Worm (Caenorhabditis elegans) whole organism, late embryonic: Measurements from ENCODE around the gene T01B7.9.

ENCODE experiments used
- C08G9.2 ChIP-seq: sonication (generic microtip); optimal IDR thresholded peaks from 2 replicates; lab custom pipeline; 2016; ENCODE audit warnings: mild to moderate bottlenecking, missing genetic modification characterization, moderate library complexity, missing compliant biosample characterization
- C38D4.7 ChIP-seq: fragments of 200-800 bp; sonication (Bioruptor generic); optimal IDR thresholded peaks from 2 replicates; lab custom pipeline; 2018; ENCODE audit warnings: mild to moderate bottlenecking, missing genetic modification characterization, moderate library complexity, missing compliant biosample characterization
- F13H6.1 ChIP-seq: sonication (generic microtip); optimal IDR thresholded peaks from 2 replicates; lab custom pipeline; 2016; ENCODE audit warnings: missing genetic modification characterization, missing compliant biosample characterization
- K02D7.2 ChIP-seq: sonication (generic microtip); optimal IDR thresholded peaks from 2 replicates; lab custom pipeline; 2017; ENCODE audit warnings: mild to moderate bottlenecking, missing genetic modification characterization, missing compliant biosample characterization
- K09A11.1 ChIP-seq: sonication (generic microtip); optimal IDR thresholded peaks from 2 replicates; lab custom pipeline; 2017; ENCODE audit warnings: antibody characterized with exemption, mild to moderate bottlenecking, missing genetic modification characterization, missing compliant biosample characterization; ENCODE audit not compliant: insufficient read depth
- ahr-1 ChIP-seq: sonication (generic microtip); optimal IDR thresholded peaks from 2 replicates; lab custom pipeline; 2016; ENCODE audit warnings: missing genetic modification characterization, missing compliant biosample characterization
- ama-1 ChIP-seq: fragments of 150-350 bp; optimal IDR thresholded peaks from 2 replicates; lab custom pipeline; 2014
- ceh-18 ChIP-seq: sonication (generic microtip); optimal IDR thresholded peaks from 2 replicates; lab custom pipeline; 2016; ENCODE audit warnings: missing genetic modification characterization, missing compliant biosample characterization
- ceh-2 ChIP-seq: sonication (generic microtip); optimal IDR thresholded peaks from 2 replicates; lab custom pipeline; 2016; ENCODE audit warnings: missing genotype, missing genetic modification characterization, missing compliant biosample characterization
- ceh-22 ChIP-seq: sonication (generic microtip); optimal IDR thresholded peaks from 2 replicates; lab custom pipeline; 2017; ENCODE audit warnings: missing biosample characterization, missing genetic modification characterization
- ceh-30 ChIP-seq: fragments of 150-350 bp; optimal IDR thresholded peaks from 2 replicates; lab custom pipeline; 2014; ENCODE audit warnings: missing biosample characterization, missing genetic modification characterization
- ceh-34 ChIP-seq: sonication (generic microtip); optimal IDR thresholded peaks from 2 replicates; lab custom pipeline; 2016; ENCODE audit warnings: mild to moderate bottlenecking, missing genetic modification characterization, missing compliant biosample characterization
- ceh-9 ChIP-seq: sonication (generic microtip); optimal IDR thresholded peaks from 2 replicates; lab custom pipeline; 2016; ENCODE audit warnings: mild to moderate bottlenecking, missing genetic modification characterization, inconsistent platforms, missing compliant biosample characterization
- dmd-4 ChIP-seq: sonication (generic microtip); optimal IDR thresholded peaks from 2 replicates; lab custom pipeline; 2016; ENCODE audit warnings: borderline replicate concordance, missing genetic modification characterization, missing compliant biosample characterization
- elt-2 ChIP-seq: sonication (generic microtip); optimal IDR thresholded peaks from 2 replicates; lab custom pipeline; 2016; ENCODE audit warnings: missing genetic modification reagents, missing genetic modification characterization, missing compliant biosample characterization
- elt-4 ChIP-seq: sonication (generic microtip); optimal IDR thresholded peaks from 2 replicates; lab custom pipeline; 2016; ENCODE audit warnings: missing genetic modification characterization, missing compliant biosample characterization
- fax-1 ChIP-seq: sonication (generic microtip); optimal IDR thresholded peaks from 2 replicates; lab custom pipeline; 2016; ENCODE audit warnings: missing genotype, missing genetic modification characterization, missing compliant biosample characterization
- fkh-10 ChIP-seq: fragments of 150-350 bp; optimal IDR thresholded peaks from 2 replicates; lab custom pipeline; 2014; ENCODE audit warnings: missing biosample characterization, missing genetic modification reagents, missing genetic modification characterization
- hlh-13 ChIP-seq: fragments of 200-800 bp; sonication (Bioruptor generic); optimal IDR thresholded peaks from 2 replicates; lab custom pipeline; 2018; ENCODE audit warnings: mild to moderate bottlenecking, missing genetic modification characterization, missing compliant biosample characterization
- hlh-15 ChIP-seq: sonication (generic microtip); optimal IDR thresholded peaks from 2 replicates; lab custom pipeline; 2016; ENCODE audit warnings: missing genetic modification characterization, missing compliant biosample characterization
- hlh-30 ChIP-seq: sonication (generic microtip); optimal IDR thresholded peaks from 2 replicates; lab custom pipeline; 2017; ENCODE audit warnings: antibody characterized with exemption, missing genetic modification characterization, missing compliant biosample characterization; ENCODE audit not compliant: insufficient read depth
- hlh-8 ChIP-seq: sonication (generic microtip); optimal IDR thresholded peaks from 2 replicates; lab custom pipeline; 2016; ENCODE audit warnings: missing genotype, missing genetic modification characterization, missing compliant biosample characterization
- lin-11 ChIP-seq: fragments of 200-800 bp; sonication (Bioruptor generic); optimal IDR thresholded peaks from 2 replicates; lab custom pipeline; 2018; ENCODE audit warnings: mild to moderate bottlenecking, missing genetic modification characterization, missing compliant biosample characterization
- nfya-1 ChIP-seq: sonication (generic microtip); optimal IDR thresholded peaks from 2 replicates; lab custom pipeline; 2017; ENCODE audit warnings: missing genetic modification characterization, mild to moderate bottlenecking, missing compliant biosample characterization, antibody characterized with exemption, moderate library complexity
- nhr-11 ChIP-seq: fragments of 150-350 bp; optimal IDR thresholded peaks from 2 replicates; lab custom pipeline; 2014; ENCODE audit warnings: missing biosample characterization, missing genetic modification characterization
- nhr-232 ChIP-seq: sonication (generic microtip); optimal IDR thresholded peaks from 2 replicates; lab custom pipeline; 2016; ENCODE audit warnings: missing genetic modification characterization, missing compliant biosample characterization
- pax-1 ChIP-seq: fragments of 150-350 bp; optimal IDR thresholded peaks from 2 replicates; lab custom pipeline; 2014; ENCODE audit warnings: missing biosample characterization, missing genetic modification characterization
- pha-4 ChIP-seq: fragments of 150-350 bp; optimal IDR thresholded peaks from 2 replicates; lab custom pipeline; 2018; ENCODE audit warnings: missing biosample characterization, missing genetic modification reagents, missing genetic modification characterization
- sdc-2 ChIP-seq: sonication (generic microtip); optimal IDR thresholded peaks from 2 replicates; lab custom pipeline; 2016; ENCODE audit warnings: missing genotype, missing genetic modification characterization, missing compliant biosample characterization
- sox-2 ChIP-seq: fragments of 200-800 bp; sonication (Bioruptor generic); IDR thresholded peaks from 2 replicates; pipeline ENCODE4 v1.3.6; 2022; ENCODE audit warnings: missing genetic modification reagents, missing genetic modification characterization, missing compliant biosample characterization
- ttx-3 ChIP-seq: sonication (generic microtip); optimal IDR thresholded peaks from 2 replicates; lab custom pipeline; 2016; ENCODE audit warnings: missing genetic modification reagents, missing genetic modification characterization, missing compliant biosample characterization
- unc-3 ChIP-seq, 2 experiments: fragments of 200-800 bp in 1 of 2; sonication (Bioruptor generic) in 1 of 2; sonication (generic microtip) in 1 of 2; conservative IDR thresholded peaks in 1 of 2; optimal IDR thresholded peaks in 1 of 2; 2 replicates each; pipeline versions ENCODE4 v1.3.6 to Lab custom; 2016 to 2022; ENCODE audit warnings: missing compliant biosample characterization in 2 of 2, missing genetic modification characterization in 2 of 2, missing genetic modification reagents in 1 of 2
- unc-42 ChIP-seq: sonication (generic microtip); optimal IDR thresholded peaks from 2 replicates; lab custom pipeline; 2016; ENCODE audit warnings: missing genotype, missing genetic modification characterization, missing compliant biosample characterization
- zip-5 ChIP-seq: sonication (generic microtip); optimal IDR thresholded peaks from 2 replicates; lab custom pipeline; 2016; ENCODE audit warnings: missing genetic modification characterization, missing compliant biosample characterization

Gene T01B7.9

DNA sequence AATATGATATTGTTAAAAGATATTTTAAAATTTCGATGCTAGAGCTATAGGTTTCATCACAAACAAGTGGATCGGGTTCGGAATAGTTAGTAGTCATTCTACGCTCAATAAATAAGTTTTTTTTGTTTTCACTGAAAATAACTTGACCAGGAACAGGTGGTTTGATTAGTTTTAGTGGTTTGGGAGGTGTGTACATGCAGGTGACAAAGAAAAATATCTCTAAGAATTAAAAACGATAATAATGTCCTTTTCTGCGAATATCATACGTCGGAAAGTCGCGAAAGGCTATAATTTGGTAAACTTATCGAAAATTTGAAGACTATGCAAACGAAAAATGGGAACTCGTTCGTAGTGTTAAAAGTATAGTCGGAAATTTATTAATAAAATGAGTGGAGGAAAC, 16.3 kb downstream of the T01B7.9 start, which contains the start of gene srg-15:
Gene srg-15, minus strand, starts transcription at position 101 of the 400 bp plus-strand sequence.
- TF ChIP-seq ceh-2 (no peak), pha-4 (tag; lab: Kevin White, UChicago) (no peak), fkh-10 (GFP tag; lab: Kevin White, UChicago) (no peak), elt-2 (tag; lab: Kevin White, UChicago) (no peak), ttx-3 (tag; lab: Kevin White, UChicago) (no peak), nfya-1 (tag; lab: Kevin White, UChicago) (no peak)

ce11 chrII:8707024-8707423, 19.6 kb downstream of the T01B7.9 start, which contains the start of gene cup-16:
TSS of gene cup-16 (plus strand) at chrII:8707155.
- TF ChIP-seq pax-1 (no peak), ceh-30 (tag; lab: Kevin White, UChicago) (no peak), unc-42 (no peak), C08G9.2 (tag; lab: Kevin White, UChicago) (no peak), lin-11 (tag; lab: Kevin White, UChicago) (no peak), fkh-10 (GFP tag; lab: Kevin White, UChicago) (no peak), ceh-18 (tag; lab: Kevin White, UChicago) (no peak), hlh-13 (GFP tag; lab: Kevin White, UChicago) (no peak)

ce11 chrII:8704413-8704874, 22.2 kb downstream of the T01B7.9 start, which contains the start of gene prx-5:
TSS of gene prx-5 (plus strand) at chrII:8704824.
- TF ChIP-seq elt-2 (tag; lab: Kevin White, UChicago) (peak; percentile 72), unc-3 (GFP tag; conservative IDR thresholded peaks at IDR 0.05; lab: Robert Waterston, UW) (no peak), unc-3 (tag; optimal IDR thresholded peaks at IDR 0.05; lab: Kevin White, UChicago) (no peak)

ce11 chrII:8703729-8704128, 22.9 kb downstream of the T01B7.9 start, which contains the start of gene ceh-7:
TSS of gene ceh-7 (minus strand) at chrII:8703829.
- TF ChIP-seq hlh-15 (tag; lab: Kevin White, UChicago) (no peak), ceh-22 (no peak), ceh-34 (tag; lab: Kevin White, UChicago) (no peak), lin-11 (tag; lab: Kevin White, UChicago) (no peak), elt-4 (tag; lab: Kevin White, UChicago) (no peak), ceh-9 (no peak), unc-3 (GFP tag; conservative IDR thresholded peaks at IDR 0.05; lab: Robert Waterston, UW) (no peak), unc-3 (tag; optimal IDR thresholded peaks at IDR 0.05; lab: Kevin White, UChicago) (no peak), dmd-4 (tag; lab: Kevin White, UChicago) (no peak), nfya-1 (tag; lab: Kevin White, UChicago) (no peak), unc-42 (no peak), ama-1 (no peak), fax-1 (tag; lab: Kevin White, UChicago) (no peak), nhr-232 (no peak), ahr-1 (tag; lab: Kevin White, UChicago) (no peak), elt-2 (tag; lab: Kevin White, UChicago) (no peak), hlh-8 (tag; lab: Kevin White, UChicago) (no peak)
- TF ChIP-seq, all 69 proteins: peak for 0

ce11 chrII:8701619-8702350, 24.8 kb downstream of the T01B7.9 start, which contains the start of gene sphk-1:
TSS of gene sphk-1 (minus strand) at chrII:8701669.
- no peak for TF ChIP-seq ceh-22
- no peak for TF ChIP-seq elt-4 (tag; lab: Kevin White, UChicago)
- no peak for TF ChIP-seq unc-3 (GFP tag; conservative IDR thresholded peaks at IDR 0.05; lab: Robert Waterston, UW)
- TF ChIP-seq unc-3 (tag; optimal IDR thresholded peaks at IDR 0.05; lab: Kevin White, UChicago) = no peak
- no peak for TF ChIP-seq sdc-2 (tag; lab: Kevin White, UChicago)
- TF ChIP-seq hlh-13 (GFP tag; lab: Kevin White, UChicago) = no peak
- no peak for TF ChIP-seq ceh-30 (tag; lab: Kevin White, UChicago)
- TF ChIP-seq fkh-10 (GFP tag; lab: Kevin White, UChicago) = no peak
- TF ChIP-seq K09A11.1 (tag; lab: Kevin White, UChicago) = no peak
- no peak for TF ChIP-seq ceh-34 (tag; lab: Kevin White, UChicago)
- no peak for TF ChIP-seq zip-5 (tag; lab: Kevin White, UChicago)
- peak; percentile 26 for TF ChIP-seq hlh-30
- TF ChIP-seq F13H6.1 (tag; lab: Kevin White, UChicago) = no peak
- TF ChIP-seq C38D4.7 (GFP tag; lab: Kevin White, UChicago) = no peak
- TF ChIP-seq sox-2 (GFP tag; lab: Robert Waterston, UW) = peak; percentile 19; the same call in 1 of the 2 replicates
- TF ChIP-seq K02D7.2 (tag; lab: Kevin White, UChicago) = no peak
- no peak for TF ChIP-seq nhr-11 (tag; lab: Kevin White, UChicago)
